Worm (Caenorhabditis elegans) whole organism, late embryonic: Measurements from ENCODE around the gene C45B11.9.

Source experiments
- F13H6.1 ChIP-seq: sonication (generic microtip); optimal IDR thresholded peaks from 2 replicates; lab custom pipeline; 2016; ENCODE audit warnings: missing genetic modification characterization, missing compliant biosample characterization
- K09A11.1 ChIP-seq: sonication (generic microtip); optimal IDR thresholded peaks from 2 replicates; lab custom pipeline; 2017; ENCODE audit warnings: antibody characterized with exemption, mild to moderate bottlenecking, missing genetic modification characterization, missing compliant biosample characterization; ENCODE audit not compliant: insufficient read depth
- ceh-2 ChIP-seq: sonication (generic microtip); optimal IDR thresholded peaks from 2 replicates; lab custom pipeline; 2016; ENCODE audit warnings: missing genotype, missing genetic modification characterization, missing compliant biosample characterization
- ceh-24 ChIP-seq: sonication (generic microtip); optimal IDR thresholded peaks from 2 replicates; lab custom pipeline; 2016; ENCODE audit warnings: mild to moderate bottlenecking, missing genetic modification characterization, missing compliant biosample characterization
- ceh-45 ChIP-seq: fragments of 200-800 bp; sonication (Bioruptor generic); IDR thresholded peaks from 2 replicates; pipeline ENCODE4 v1.3.6; 2022; ENCODE audit warnings: missing genetic modification reagents, missing genetic modification characterization, missing compliant biosample characterization
- fkh-10 ChIP-seq: fragments of 150-350 bp; optimal IDR thresholded peaks from 2 replicates; lab custom pipeline; 2014; ENCODE audit warnings: missing biosample characterization, missing genetic modification reagents, missing genetic modification characterization
- lin-11 ChIP-seq: fragments of 200-800 bp; sonication (Bioruptor generic); optimal IDR thresholded peaks from 2 replicates; lab custom pipeline; 2018; ENCODE audit warnings: mild to moderate bottlenecking, missing genetic modification characterization, missing compliant biosample characterization
- nhr-232 ChIP-seq: sonication (generic microtip); optimal IDR thresholded peaks from 2 replicates; lab custom pipeline; 2016; ENCODE audit warnings: missing genetic modification characterization, missing compliant biosample characterization
- odd-2 ChIP-seq: sonication (generic microtip); optimal IDR thresholded peaks from 2 replicates; lab custom pipeline; 2017; ENCODE audit warnings: antibody characterized with exemption, mild to moderate bottlenecking, missing genetic modification characterization, missing compliant biosample characterization
- pax-1 ChIP-seq: fragments of 150-350 bp; optimal IDR thresholded peaks from 2 replicates; lab custom pipeline; 2014; ENCODE audit warnings: missing biosample characterization, missing genetic modification characterization
- pha-2 ChIP-seq: sonication (generic microtip); optimal IDR thresholded peaks from 2 replicates; lab custom pipeline; 2017; ENCODE audit warnings: mild to moderate bottlenecking, missing genetic modification characterization, missing compliant biosample characterization
- unc-86 ChIP-seq: sonication (generic microtip); optimal IDR thresholded peaks from 2 replicates; lab custom pipeline; 2016; ENCODE audit warnings: missing genetic modification characterization, missing compliant biosample characterization

DNA sequence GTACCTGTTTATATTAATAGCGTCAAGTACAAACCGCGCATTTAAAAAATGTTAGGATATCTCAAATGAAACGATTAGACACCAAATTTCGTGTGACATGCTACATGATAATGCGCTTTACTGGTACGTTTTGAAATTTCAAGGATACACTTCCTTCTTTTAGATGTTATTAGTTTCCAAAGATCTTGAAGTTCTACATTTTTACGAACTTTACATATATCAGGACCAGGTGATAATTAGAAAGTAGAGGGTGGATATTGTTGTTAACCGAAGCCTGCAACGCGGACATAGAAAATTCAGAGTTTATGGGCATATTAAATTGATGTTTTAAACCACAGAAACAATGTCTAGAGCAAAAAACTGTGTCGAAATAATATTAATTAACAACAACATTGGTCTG is 26.9 kb upstream of the C45B11.9 start:
- TF ChIP-seq unc-86 (tag; lab: Kevin White, UChicago) (no peak), pax-1 (tag; lab: Kevin White, UChicago) (no peak), pha-2 (tag; lab: Kevin White, UChicago) (no peak), ceh-24 (no peak), fkh-10 (GFP tag; lab: Kevin White, UChicago) (no peak), ceh-45 (GFP tag; lab: Robert Waterston, UW) (no peak), K09A11.1 (tag; lab: Kevin White, UChicago) (no peak), nhr-232 (no peak), F13H6.1 (tag; lab: Kevin White, UChicago) (no peak), ceh-2 (tag; lab: Kevin White, UChicago) (no peak), lin-11 (tag; lab: Kevin White, UChicago) (no peak), odd-2 (tag; lab: Kevin White, UChicago) (no peak)
